Fruit fly (Drosophila melanogaster) whole organism, adult: ENCODE data around the gene wor.

Experiments used
- CG11617 ChIP-seq: fragments of 200-800 bp; sonication (Bioruptor generic); optimal IDR thresholded peaks from 2 replicates; lab custom pipeline; 2017; ENCODE audit warnings: mild to moderate bottlenecking, missing biosample characterization, missing genetic modification reagents, missing genetic modification characterization
- CG1620 ChIP-seq: fragments of 200-800 bp; sonication (Bioruptor generic); optimal IDR thresholded peaks from 2 replicates; lab custom pipeline; 2016; ENCODE audit warnings: missing biosample characterization, missing genetic modification characterization
- CG7101 ChIP-seq: fragments of 200-800 bp; sonication (Bioruptor generic); optimal IDR thresholded peaks from 2 replicates; lab custom pipeline; 2018; ENCODE audit warnings: missing biosample characterization, mild to moderate bottlenecking, missing genetic modification characterization, moderate library complexity
- Clk ChIP-seq: fragments of 200-800 bp; sonication (Bioruptor generic); optimal IDR thresholded peaks from 2 replicates; lab custom pipeline; 2017; ENCODE audit warnings: missing biosample characterization, missing genetic modification characterization
- Crg-1 ChIP-seq: fragments of 200-800 bp; sonication (Bioruptor generic); optimal IDR thresholded peaks from 2 replicates; lab custom pipeline; 2016; ENCODE audit warnings: missing biosample characterization, missing genetic modification characterization
- Hr96 ChIP-seq: fragments of 200-800 bp; sonication (Bioruptor generic); optimal IDR thresholded peaks from 2 replicates; lab custom pipeline; 2016; ENCODE audit warnings: missing biosample characterization, missing genetic modification characterization
- bab1 ChIP-seq: fragments of 200-800 bp; sonication (Bioruptor generic); optimal IDR thresholded peaks from 3 replicates; lab custom pipeline; 2019; ENCODE audit warnings: missing biosample characterization, mild to moderate bottlenecking, missing genetic modification characterization, moderate library complexity
- kay ChIP-seq: fragments of 200-800 bp; sonication (Bioruptor generic); peaks from one replicate; lab custom pipeline; 2016; ENCODE audit warnings: missing biosample characterization, missing genetic modification characterization, borderline replicate concordance
- tj ChIP-seq: fragments of 200-800 bp; sonication (Bioruptor generic); optimal IDR thresholded peaks from 3 replicates; lab custom pipeline; 2017; ENCODE audit warnings: missing biosample characterization, mild to moderate bottlenecking, missing genetic modification characterization, moderate library complexity

dm6 chr2L:15401860-15402259 lies 23.5 kb downstream of the wor start:
- TF ChIP-seq CG7101 (tag; lab: Kevin White, UChicago) (no peak), Crg-1 (GFP tag; lab: Kevin White, UChicago) (no peak), Clk (GFP tag; lab: Kevin White, UChicago) (no peak), CG1620 (GFP tag; lab: Kevin White, UChicago) (no peak), CG11617 (no peak), bab1 (GFP tag; lab: Kevin White, UChicago) (no peak), tj (no peak), kay (GFP tag; lab: Kevin White, UChicago) (no peak), Hr96 (no peak)
